Worm (Caenorhabditis elegans): Measurements from ENCODE around the gene C05G5.7.

Gene C05G5.7

DNA sequence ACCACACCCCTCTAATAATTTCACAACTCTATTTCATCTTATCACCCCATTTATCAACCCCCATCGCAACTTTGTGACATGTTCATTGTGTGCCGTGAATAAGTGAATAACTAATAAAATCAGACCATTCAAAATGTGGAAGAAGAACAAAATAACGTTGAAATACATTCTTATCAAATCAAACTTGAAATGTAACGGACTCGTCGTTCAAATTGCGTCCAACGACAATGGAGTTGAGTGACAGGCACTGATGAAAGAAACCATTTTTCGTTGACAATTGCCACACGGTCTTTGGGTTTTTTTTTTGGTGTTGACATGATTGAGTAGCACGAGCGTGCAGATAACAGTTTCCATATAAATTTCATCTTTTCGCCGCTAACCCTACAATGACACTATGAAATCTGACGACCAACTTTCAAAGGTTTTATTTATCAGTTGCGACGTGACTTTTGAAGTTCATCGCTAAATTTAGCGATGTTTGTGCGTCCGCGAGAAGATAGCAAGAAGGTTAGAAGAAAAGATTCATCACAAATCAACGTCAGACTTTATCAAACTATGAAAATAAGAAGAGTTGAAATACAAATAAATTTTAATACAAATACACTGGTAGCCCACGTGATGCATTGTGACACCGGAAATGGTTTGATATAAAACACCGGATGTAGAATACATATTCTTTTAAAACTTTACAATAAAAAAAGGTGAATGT is 40.0 kb upstream of the C05G5.7 start (continued):
- no peak for TF ChIP-seq T07F8.4 (tag; optimal IDR thresholded peaks at IDR 0.05)
- TF ChIP-seq bed-2 (GFP tag; IDR thresholded peaks at IDR 0.05) = no peak
- no peak for TF ChIP-seq Y79H2A.3 (GFP tag; conservative IDR thresholded peaks at IDR 0.05)
- peak; percentile 27 for TF ChIP-seq unc-62 (GFP tag; optimal IDR thresholded peaks at IDR 0.05)
- no peak for TF ChIP-seq F10E7.11 (tag; optimal IDR thresholded peaks at IDR 0.05)
- TF ChIP-seq ccch-3 (GFP tag; optimal IDR thresholded peaks at IDR 0.05) = no peak
- TF ChIP-seq unc-130 (GFP tag; optimal IDR thresholded peaks at IDR 0.05) = no peak
- no peak for TF ChIP-seq F39B2.1 (GFP tag; IDR thresholded peaks at IDR 0.05)
- no peak for TF ChIP-seq xnd-1 (tag; optimal IDR thresholded peaks at IDR 0.05)
- no peak for TF ChIP-seq ceh-91 (GFP tag; IDR thresholded peaks at IDR 0.05)
- TF ChIP-seq nhr-120 (GFP tag; IDR thresholded peaks at IDR 0.05) = no peak
- no peak for TF ChIP-seq attf-5 (GFP tag; optimal IDR thresholded peaks at IDR 0.05)
- TF ChIP-seq lag-1 (GFP tag; IDR thresholded peaks at IDR 0.05) = no peak
- TF ChIP-seq let-607 (tag; optimal IDR thresholded peaks at IDR 0.05) = peak; percentile 71 to 89
- TF ChIP-seq pha-4 (tag; optimal IDR thresholded peaks at IDR 0.05) = no peak
- peak; percentile 28 for TF ChIP-seq tbp1 (GFP tag; optimal IDR thresholded peaks at IDR 0.05)
- no peak for TF ChIP-seq ztf-18 (tag; optimal IDR thresholded peaks at IDR 0.05)
- TF ChIP-seq ztf-22 (GFP tag; optimal IDR thresholded peaks at IDR 0.05) = peak; percentile 54
- TF ChIP-seq somi-1 (GFP tag; optimal IDR thresholded peaks at IDR 0.05) = no peak
- no peak for TF ChIP-seq C06A6.2 (GFP tag; conservative IDR thresholded peaks at IDR 0.05)
- no peak for TF ChIP-seq ama-1 (optimal IDR thresholded peaks at IDR 0.05)
- TF ChIP-seq ama-1 (GFP tag; optimal IDR thresholded peaks at IDR 0.05) = no peak
- TF ChIP-seq bed-1 (GFP tag; IDR thresholded peaks at IDR 0.05) = no peak
- no peak for TF ChIP-seq dpff-1 (tag; optimal IDR thresholded peaks at IDR 0.05)
- TF ChIP-seq egrh-3 (GFP tag; IDR thresholded peaks at IDR 0.05) = no peak
- peak; percentile 99 for TF ChIP-seq nhr-80 (tag; optimal IDR thresholded peaks at IDR 0.05)
- peak; percentile 20 for TF ChIP-seq F22D6.2 (tag; optimal IDR thresholded peaks at IDR 0.05)
- no peak for TF ChIP-seq repo-1 (tag; optimal IDR thresholded peaks at IDR 0.05)
- no peak for TF ChIP-seq F49E8.2 (tag; optimal IDR thresholded peaks at IDR 0.05; ENCODE audit: insufficient read depth)
- no peak for TF ChIP-seq rec-8 (tag; optimal IDR thresholded peaks at IDR 0.05)
- no peak for TF ChIP-seq nhr-179 (tag; optimal IDR thresholded peaks at IDR 0.05)
- no peak for TF ChIP-seq sdz-38 (tag; optimal IDR thresholded peaks at IDR 0.05)
- no peak for TF ChIP-seq gei-17 (GFP tag; optimal IDR thresholded peaks at IDR 0.05)
- peak; percentile 43 for TF ChIP-seq dox-1 (GFP tag; IDR thresholded peaks at IDR 0.05)
- no peak for TF ChIP-seq mel-28 (tag; optimal IDR thresholded peaks at IDR 0.05; ENCODE audit: borderline replicate concordance)
- no peak for TF ChIP-seq mcd-1 (GFP tag; IDR thresholded peaks at IDR 0.05)
- TF ChIP-seq ceh-100 (GFP tag; IDR thresholded peaks at IDR 0.05) = no peak
- TF ChIP-seq Y95B8A.8 (GFP tag; IDR thresholded peaks at IDR 0.05) = no peak
- TF ChIP-seq madf-10 (tag; optimal IDR thresholded peaks at IDR 0.05) = peak; percentile 66
- peak; percentile 37 for TF ChIP-seq nhr-90 (tag; optimal IDR thresholded peaks at IDR 0.05)
- no peak for TF ChIP-seq hlh-26 (GFP tag; conservative IDR thresholded peaks at IDR 0.05)
- no peak for TF ChIP-seq tbx-9 (tag; optimal IDR thresholded peaks at IDR 0.05; ENCODE audit: borderline replicate concordance)
- TF ChIP-seq snpc-4 (GFP tag; optimal IDR thresholded peaks at IDR 0.05) = no peak
- peak in 2 of 4 experiments; percentile 11 to 27 for TF ChIP-seq snpc-4 (tag; optimal IDR thresholded peaks at IDR 0.05)
- TF ChIP-seq hmg-20 (GFP tag; IDR thresholded peaks at IDR 0.05) = no peak
- TF ChIP-seq egl-44 (GFP tag; IDR thresholded peaks at IDR 0.05) = 0 out of 2 replicates have a peak, but pooled peaks have one; percentile 32
- no peak for TF ChIP-seq ZK185.1 (tag; optimal IDR thresholded peaks at IDR 0.05; ENCODE audit: poor library complexity, severe bottlenecking)
- no peak for TF ChIP-seq tlf-1 (GFP tag; optimal IDR thresholded peaks at IDR 0.05)
- TF ChIP-seq mes-4 (tag; optimal IDR thresholded peaks at IDR 0.05) = no peak

All from whole organism, young adult.